Fruit fly (Drosophila melanogaster): ENCODE measurements around the gene CAH3.

DNA sequence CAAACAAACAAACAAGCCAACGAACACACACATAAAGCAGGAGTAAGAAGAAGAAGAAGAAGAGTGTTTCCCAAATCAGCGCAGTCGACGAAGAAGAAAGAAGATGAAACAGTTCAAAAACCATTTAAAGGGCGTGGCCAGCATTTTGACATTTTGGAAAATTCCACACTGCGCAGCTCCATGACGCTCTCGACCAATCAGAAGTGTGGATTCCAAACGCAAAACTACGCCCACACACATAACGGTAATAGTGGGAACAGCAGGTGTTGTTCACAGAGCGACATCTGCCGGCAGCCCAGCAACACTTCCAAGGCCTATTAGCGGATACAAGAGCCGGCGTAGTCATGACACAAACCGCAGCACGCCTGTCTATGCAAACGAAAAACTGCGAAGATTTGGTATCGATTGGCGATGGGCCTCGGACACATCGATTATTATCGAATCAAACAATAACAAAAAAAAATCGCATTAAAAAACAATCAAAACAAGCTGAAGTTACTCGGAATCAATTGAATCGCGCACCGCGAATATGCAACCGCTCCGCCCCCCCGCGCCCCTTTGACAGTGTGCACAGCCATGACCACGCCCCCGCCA is 4.3 kb upstream of the CAH3 start, which contains the start of gene Rubicon:
- no peak for TF ChIP-seq CG7368 (GFP tag; optimal IDR thresholded peaks at IDR 0.05)
- no peak for TF ChIP-seq Blimp-1 (GFP tag; optimal IDR thresholded peaks at IDR 0.05)
- peak; percentile 50 for TF ChIP-seq fd59A (GFP tag; optimal IDR thresholded peaks at IDR 0.05)
- TF ChIP-seq CG1621 (tag; optimal IDR thresholded peaks at IDR 0.05), result peak; percentile 77
- TF ChIP-seq salr (GFP tag; optimal IDR thresholded peaks at IDR 0.05), result peak in 1 of 2 experiments; percentile 66

Data from whole organism, prepupa.